Worm (Caenorhabditis elegans) whole organism, midembryonic: Measurements from ENCODE around the gene Y75B12B.3.

Experiments used
- cog-1 ChIP-seq: sonication (generic microtip); optimal IDR thresholded peaks from 2 replicates; lab custom pipeline; 2016; ENCODE audit warnings: missing genetic modification characterization, missing compliant biosample characterization
- ztf-29 ChIP-seq: fragments of 200-800 bp; sonication (Bioruptor generic); IDR thresholded peaks from 2 replicates; pipeline ENCODE4 v1.3.6; 2022; ENCODE audit warnings: missing genetic modification reagents, missing genetic modification characterization, missing compliant biosample characterization

- TF ChIP-seq ztf-29 (no peak), cog-1 (tag; lab: Kevin White, UChicago) (no peak)
Observed at ce11 chrV:15179757-15180156, 6.3 kb downstream of the Y75B12B.3 start, which contains the start of gene T09F5.10.
